Fruit fly (Drosophila melanogaster) S2 (cell line): ENCODE measurements around the gene CG6462.
A peak's percentile ranks its signal among the peaks of the same experiment; 100 is the strongest.

ENCODE experiments used
- CG8478 ChIP-seq: fragments of >200 bp; optimal IDR thresholded peaks from 2 replicates; lab custom pipeline; 2018
- CTCF ChIP-seq, 2 experiments: fragments of >200 bp; optimal IDR thresholded peaks; 2 replicates each; lab custom pipeline; 2018

DNA sequence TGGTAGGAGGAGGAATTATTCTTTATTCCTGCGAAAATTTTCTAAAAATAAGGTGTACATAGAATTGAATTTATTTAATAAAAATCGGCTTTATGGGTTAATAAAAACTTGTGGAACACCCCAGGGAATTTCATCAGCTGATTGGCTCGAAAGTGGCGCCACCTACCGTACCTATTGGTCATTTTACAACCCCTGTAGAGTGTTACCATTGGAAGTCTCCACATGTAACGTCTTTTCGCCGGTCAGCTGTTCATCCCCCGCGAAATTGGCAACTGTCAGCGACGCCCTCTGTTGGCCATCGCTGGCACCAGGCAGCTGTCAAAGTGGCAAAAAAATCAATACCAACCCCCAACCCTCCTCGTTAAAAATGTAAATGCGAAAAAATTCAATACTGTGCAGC, 45.6 kb downstream of the CG6462 start, which contains the start of gene CG13293:
- TF ChIP-seq CG8478 (lab: Kevin White, UChicago) (no peak), CTCF (optimal IDR thresholded peaks at IDR 0.05; lab: Kevin White, UChicago) (peak; percentile 92 to 97)
